Fruit fly (Drosophila melanogaster): Measurements from ENCODE around the gene subdued.

Gene subdued

DNA sequence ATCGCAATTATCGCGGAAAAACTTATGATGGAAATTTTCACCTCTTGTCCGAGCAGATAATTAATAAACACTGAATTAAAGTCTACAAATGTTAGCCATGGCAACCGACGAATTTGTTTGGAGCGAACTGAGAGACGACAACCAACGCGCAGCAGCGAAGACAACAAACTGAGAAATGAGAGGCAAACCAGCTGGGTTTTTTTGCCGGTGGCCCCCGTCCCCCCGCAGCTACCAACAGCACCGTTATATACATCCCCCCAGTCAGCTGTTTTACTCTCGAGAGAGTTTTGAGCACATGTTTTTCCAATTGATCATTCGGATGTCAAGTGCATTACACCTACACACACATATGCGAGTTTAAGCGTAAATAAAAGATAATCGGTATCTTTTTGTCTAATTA, 1.5 kb downstream of the subdued start (continued):
- peak; percentile 55 to 79 for TF ChIP-seq Trl (optimal IDR thresholded peaks at IDR 0.05)
- TF ChIP-seq Trl (GFP tag; optimal IDR thresholded peaks at IDR 0.05) = no peak
- TF ChIP-seq chinmo (GFP tag; IDR thresholded peaks at IDR 0.05; ENCODE audit: partially characterized antibody) = peak; percentile 94; the same call in 3 of the 4 replicates
- peak; percentile 25; the same call in 1 of the 2 replicates for TF ChIP-seq chm (GFP tag; IDR thresholded peaks at IDR 0.05)
- peak; percentile 52 for TF ChIP-seq CG13287 (GFP tag; IDR thresholded peaks at IDR 0.05; ENCODE audit: partially characterized antibody)
- TF ChIP-seq MESR4 (GFP tag; optimal IDR thresholded peaks at IDR 0.05) = no peak
- peak; percentile 62 for TF ChIP-seq Jarid2 (GFP tag; optimal IDR thresholded peaks at IDR 0.05)
- peak; percentile 49 for TF ChIP-seq rib (GFP tag; IDR thresholded peaks at IDR 0.05)

DNA sequence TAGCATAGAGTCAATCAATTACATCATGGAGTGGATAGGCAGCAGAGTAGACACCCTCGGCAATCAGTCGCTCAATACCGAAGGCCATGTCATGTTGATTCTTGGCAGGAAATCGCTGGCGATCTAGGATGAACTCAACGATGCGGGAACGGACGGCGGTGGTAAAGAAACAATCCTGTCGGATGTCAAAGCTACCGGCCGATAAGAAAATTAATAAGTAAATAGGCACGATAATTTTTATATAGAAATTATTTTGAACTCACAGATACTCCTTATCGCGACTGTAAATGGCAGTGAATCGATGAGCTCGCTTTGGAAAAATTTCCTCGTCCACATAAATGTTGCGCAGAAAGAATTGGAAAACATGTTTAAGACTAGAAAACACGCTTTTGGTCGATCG, 4.5 kb downstream of the subdued start:
- TF ChIP-seq HLH3B (GFP tag; IDR thresholded peaks at IDR 0.05) (0 out of 2 replicates have a peak, but pooled peaks have one; percentile 12), shn (GFP tag; optimal IDR thresholded peaks at IDR 0.05) (no peak)

DNA sequence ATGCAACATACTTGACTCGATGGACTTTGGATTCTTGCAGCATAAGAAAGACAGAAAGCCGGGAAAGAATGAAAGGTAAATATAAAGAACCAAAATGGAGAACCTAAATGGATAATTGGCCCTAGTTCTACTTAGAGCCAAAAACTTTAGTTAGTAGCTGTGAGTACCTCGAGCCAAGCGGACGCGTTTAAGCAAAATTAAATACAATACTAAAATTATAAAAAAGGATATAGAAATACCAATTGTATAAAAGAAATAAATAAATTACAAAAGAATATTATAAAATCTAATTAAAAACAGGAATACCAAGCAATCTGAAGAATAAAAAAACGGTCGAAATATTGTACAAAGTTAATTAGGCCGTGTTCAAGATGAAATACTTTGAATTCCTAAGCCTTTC, 7.9 kb downstream of the subdued start, which contains the start of gene CG34138:
Gene CG34138, plus strand, starts transcription at position 301 of the 400 bp plus-strand sequence.
- TF ChIP-seq CG17612 (GFP tag; IDR thresholded peaks at IDR 0.05) (no peak), seq (GFP tag; IDR thresholded peaks at IDR 0.05) (no peak)

DNA sequence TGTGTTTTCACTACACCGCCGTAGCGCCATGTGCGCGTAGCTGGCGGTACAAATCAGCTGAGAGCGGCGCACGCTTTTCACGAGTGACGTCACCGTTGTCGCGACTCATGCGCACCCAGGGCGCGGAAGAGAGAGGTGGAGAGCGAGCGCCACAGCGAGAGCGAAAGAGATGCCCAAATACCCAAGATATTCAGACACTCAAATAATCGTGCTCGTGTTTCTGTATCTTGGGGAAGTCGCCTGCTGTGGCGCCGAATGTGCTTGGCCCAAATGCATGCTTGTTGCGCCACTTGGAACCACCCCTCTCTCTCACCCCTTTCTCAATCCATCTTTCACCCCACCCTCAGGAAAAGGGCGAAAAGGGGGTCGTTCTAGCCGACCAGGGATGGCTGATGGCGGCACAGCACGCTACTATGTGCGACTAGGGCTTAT, 9.8 kb downstream of the subdued start, which contains the start of gene CG6231:
Gene CG6231, minus strand, starts transcription at position 34 of the 432 bp plus-strand sequence.
- TF ChIP-seq CG32532 (GFP tag; IDR thresholded peaks at IDR 0.05) (peak; percentile 27; the same call in 1 of the 2 replicates), HLHmδ (GFP tag; optimal IDR thresholded peaks at IDR 0.05) (peak; percentile 9), Trl (optimal IDR thresholded peaks at IDR 0.05) (peak; percentile 67 to 75), Trl (GFP tag; optimal IDR thresholded peaks at IDR 0.05) (no peak), Eip74EF (GFP tag; optimal IDR thresholded peaks at IDR 0.05) (peak in 1 of 2 experiments; percentile 5), Deaf1 (tag; optimal IDR thresholded peaks at IDR 0.05) (peak; percentile 87), CG11695 (GFP tag; IDR thresholded peaks at IDR 0.05) (no peak), CG10321 (GFP tag; IDR thresholded peaks at IDR 0.05) (peak; percentile 62), CG8359 (GFP tag; optimal IDR thresholded peaks at IDR 0.05; ENCODE audit: borderline replicate concordance) (no peak), cwo (GFP tag; optimal IDR thresholded peaks at IDR 0.05) (peak; percentile 80), Pdp1 (GFP tag; optimal IDR thresholded peaks at IDR 0.05) (peak in 1 of 2 experiments; percentile 43), CG13775 (GFP tag; optimal IDR thresholded peaks at IDR 0.05) (no peak), BtbVII (GFP tag; optimal IDR thresholded peaks at IDR 0.05) (peak; percentile 94), CG3281 (GFP tag; optimal IDR thresholded peaks at IDR 0.05) (no peak), CG16813 (GFP tag; IDR thresholded peaks at IDR 0.05; ENCODE audit: partially characterized antibody) (peak; percentile 35; the same call in 1 of the 3 replicates), Med (GFP tag) (peak; percentile 58), Fer1 (GFP tag; optimal IDR thresholded peaks at IDR 0.05) (peak; percentile 30), sens (GFP tag) (peak; percentile 31), ATbp (GFP tag; optimal IDR thresholded peaks at IDR 0.05) (peak; percentile 30), CG8290 (GFP tag; optimal IDR thresholded peaks at IDR 0.05) (no peak), CG8290 (tag; optimal IDR thresholded peaks at IDR 0.05) (peak in 1 of 2 experiments; percentile 41), org-1 (GFP tag; optimal IDR thresholded peaks at IDR 0.05) (no peak), hbn (GFP tag; IDR thresholded peaks at IDR 0.05; ENCODE audit: partially characterized antibody) (peak; percentile 45; the same call in 1 of the 2 replicates), Atf3 (GFP tag; optimal IDR thresholded peaks at IDR 0.05) (peak; percentile 67), scrt (GFP tag; optimal IDR thresholded peaks at IDR 0.05) (peak; percentile 99), crol (GFP tag; IDR thresholded peaks at IDR 0.05) (peak; percentile 87), CG10431 (GFP tag; optimal IDR thresholded peaks at IDR 0.05) (no peak), Elba2 (GFP tag; optimal IDR thresholded peaks at IDR 0.05) (no peak), zf30C (GFP tag; optimal IDR thresholded peaks at IDR 0.05) (peak; percentile 18), pnt (GFP tag; optimal IDR thresholded peaks at IDR 0.05) (peak; percentile 14), mirr (GFP tag; optimal IDR thresholded peaks at IDR 0.05) (peak; percentile 4), ro (GFP tag; IDR thresholded peaks at IDR 0.05) (no peak), CG10147 (GFP tag; optimal IDR thresholded peaks at IDR 0.05) (no peak), CG32772 (GFP tag; IDR thresholded peaks at IDR 0.05) (no peak), Sry-δ (GFP tag; optimal IDR thresholded peaks at IDR 0.05) (no peak)

Measured in whole organism, embryonic.